Worm (Caenorhabditis elegans): ENCODE measurements around the gene F31F6.3.

F31F6.3 gene

ce11 chrX:14849054-14849453 is 23.6 kb downstream of the F31F6.3 start, which contains the start of gene acd-3:
TSS of gene acd-3 (plus strand) at chrX:14849275.
- peak; percentile 35 for TF ChIP-seq ceh-28 (tag; optimal IDR thresholded peaks at IDR 0.05)
- no peak for TF ChIP-seq mdl-1 (tag; optimal IDR thresholded peaks at IDR 0.05)
- peak; percentile 43 for TF ChIP-seq pqm-1 (tag; optimal IDR thresholded peaks at IDR 0.05)
- no peak for TF ChIP-seq nhr-23 (tag; optimal IDR thresholded peaks at IDR 0.05)
- TF ChIP-seq elt-2 (tag; optimal IDR thresholded peaks at IDR 0.05) = peak; percentile 58
- no peak for TF ChIP-seq ztf-4 (tag; optimal IDR thresholded peaks at IDR 0.05)

- TF ChIP-seq fkh-10 (GFP tag; optimal IDR thresholded peaks at IDR 0.05) (no peak), pqm-1 (tag; optimal IDR thresholded peaks at IDR 0.05) (no peak), eor-1 (tag; optimal IDR thresholded peaks at IDR 0.05) (no peak), mdl-1 (tag; optimal IDR thresholded peaks at IDR 0.05) (no peak), nhr-11 (tag; optimal IDR thresholded peaks at IDR 0.05) (no peak), R02D3.7 (tag; optimal IDR thresholded peaks at IDR 0.05) (no peak), unc-39 (tag; optimal IDR thresholded peaks at IDR 0.05) (no peak)
Measured at ce11 chrX:14845637-14846036, 27.0 kb downstream of the F31F6.3 start, which contains the start of gene egrh-1. TSS of gene egrh-1 (plus strand) at chrX:14845937.

- TF ChIP-seq nhr-67 (tag; optimal IDR thresholded peaks at IDR 0.05) (no peak), fkh-10 (GFP tag; optimal IDR thresholded peaks at IDR 0.05) (no peak), pqm-1 (tag; optimal IDR thresholded peaks at IDR 0.05) (peak; percentile 86), eor-1 (tag; optimal IDR thresholded peaks at IDR 0.05) (no peak), elt-2 (tag; optimal IDR thresholded peaks at IDR 0.05) (peak; percentile 63), ZK546.5 (tag; optimal IDR thresholded peaks at IDR 0.05) (no peak)
Measured at ce11 chrX:14844481-14844880, 28.2 kb downstream of the F31F6.3 start.

- no peak for TF ChIP-seq sea-2 (GFP tag; optimal IDR thresholded peaks at IDR 0.05)
- no peak for TF ChIP-seq elt-1 (tag; optimal IDR thresholded peaks at IDR 0.05)
- no peak for TF ChIP-seq ztf-11 (tag; optimal IDR thresholded peaks at IDR 0.05)
- peak; percentile 66 for TF ChIP-seq pha-4 (tag; optimal IDR thresholded peaks at IDR 0.05)
Measured at ce11 chrX:14842846-14843369, 29.8 kb downstream of the F31F6.3 start.

ce11 chrX:14841030-14841429 is 31.6 kb downstream of the F31F6.3 start:
- TF ChIP-seq jun-1 (tag; optimal IDR thresholded peaks at IDR 0.05) (peak; percentile 78), snpc-4 (tag; optimal IDR thresholded peaks at IDR 0.05) (peak; percentile 58), mml-1 (tag; optimal IDR thresholded peaks at IDR 0.05) (no peak), nhr-23 (tag; optimal IDR thresholded peaks at IDR 0.05) (peak; percentile 56), nhr-76 (tag; optimal IDR thresholded peaks at IDR 0.05) (no peak), pha-4 (tag; optimal IDR thresholded peaks at IDR 0.05) (peak; percentile 95), ztf-4 (tag; optimal IDR thresholded peaks at IDR 0.05) (no peak), elt-2 (tag; optimal IDR thresholded peaks at IDR 0.05) (peak; percentile 71), nhr-28 (tag; optimal IDR thresholded peaks at IDR 0.05) (no peak), elt-3 (tag; optimal IDR thresholded peaks at IDR 0.05) (no peak), nhr-12 (tag; optimal IDR thresholded peaks at IDR 0.05) (no peak), pqm-1 (tag; optimal IDR thresholded peaks at IDR 0.05) (peak; percentile 83), ceh-28 (tag; optimal IDR thresholded peaks at IDR 0.05) (peak; percentile 68), zag-1 (tag; optimal IDR thresholded peaks at IDR 0.05) (peak; percentile 29), R02D3.7 (tag; optimal IDR thresholded peaks at IDR 0.05) (peak; percentile 38), egl-5 (tag; optimal IDR thresholded peaks at IDR 0.05) (peak; percentile 95), ztf-11 (tag; optimal IDR thresholded peaks at IDR 0.05) (no peak), ceh-16 (tag; optimal IDR thresholded peaks at IDR 0.05) (no peak), nhr-77 (tag; optimal IDR thresholded peaks at IDR 0.05) (no peak), nhr-67 (tag; optimal IDR thresholded peaks at IDR 0.05) (no peak), nhr-43 (tag; optimal IDR thresholded peaks at IDR 0.05; ENCODE audit: poor library complexity, severe bottlenecking) (peak; percentile 41), ceh-82 (tag; optimal IDR thresholded peaks at IDR 0.05) (peak; percentile 19), ceh-9 (tag; optimal IDR thresholded peaks at IDR 0.05) (no peak), egl-27 (tag; optimal IDR thresholded peaks at IDR 0.05) (no peak), tbx-2 (tag; optimal IDR thresholded peaks at IDR 0.05) (peak; percentile 74), eor-1 (tag; optimal IDR thresholded peaks at IDR 0.05) (no peak), fkh-10 (GFP tag; optimal IDR thresholded peaks at IDR 0.05) (peak; percentile 91), fkh-2 (tag; optimal IDR thresholded peaks at IDR 0.05) (no peak), nhr-237 (tag; optimal IDR thresholded peaks at IDR 0.05) (no peak), aly-2 (tag; optimal IDR thresholded peaks at IDR 0.05) (no peak), lin-15B (tag; optimal IDR thresholded peaks at IDR 0.05) (peak; percentile 73), unc-39 (tag; optimal IDR thresholded peaks at IDR 0.05) (peak; percentile 10), sea-2 (GFP tag; optimal IDR thresholded peaks at IDR 0.05) (peak; percentile 69), fos-1 (tag; optimal IDR thresholded peaks at IDR 0.05) (no peak), unc-62 (GFP tag; optimal IDR thresholded peaks at IDR 0.05) (peak; percentile 57), lin-39 (tag; optimal IDR thresholded peaks at IDR 0.05) (peak; percentile 57), lsy-12 (tag; optimal IDR thresholded peaks at IDR 0.05) (peak; percentile 76), nhr-25 (tag; optimal IDR thresholded peaks at IDR 0.05) (peak; percentile 45), elt-1 (tag; optimal IDR thresholded peaks at IDR 0.05) (no peak), skn-1 (tag; optimal IDR thresholded peaks at IDR 0.05) (peak; percentile 88)

Measured in whole organism, L3 larva.